Fruit fly (Drosophila melanogaster) whole organism, prepupa: Measurements from ENCODE around the gene Bace.
A peak's percentile ranks its signal among the peaks of the same experiment; 100 is the strongest.

ENCODE experiments used
- Blimp-1 ChIP-seq: fragments of 200-800 bp; sonication (Bioruptor generic); optimal IDR thresholded peaks from 3 replicates; lab custom pipeline; 2017; ENCODE audit warnings: missing biosample characterization, missing genetic modification characterization, mild to moderate bottlenecking, moderate library complexity, missing genetic modification reagents
- CG3919 ChIP-seq: fragments of 200-800 bp; sonication (Bioruptor generic); optimal IDR thresholded peaks from 3 replicates; lab custom pipeline; 2016; ENCODE audit warnings: missing biosample characterization, missing genetic modification characterization
- CG6854 ChIP-seq: fragments of 200-800 bp; sonication (Bioruptor generic); optimal IDR thresholded peaks from 2 replicates; lab custom pipeline; 2017; ENCODE audit warnings: missing biosample characterization, mild to moderate bottlenecking, missing genetic modification characterization
- Ets96B ChIP-seq: fragments of 200-800 bp; optimal IDR thresholded peaks from 2 replicates; lab custom pipeline; 2019; ENCODE audit warnings: missing biosample characterization, mild to moderate bottlenecking, missing genetic modification characterization, moderate library complexity
- Sox102F ChIP-seq: fragments of 200-800 bp; sonication (Bioruptor generic); optimal IDR thresholded peaks from 2 replicates; lab custom pipeline; 2016; ENCODE audit warnings: missing biosample characterization, mild to moderate bottlenecking, missing genetic modification characterization
- salr ChIP-seq, 2 experiments: fragments of 200-800 bp; sonication (Bioruptor generic); optimal IDR thresholded peaks; 3 replicates each; lab custom pipeline; 2016 to 2018; ENCODE audit warnings: missing biosample characterization in 2 of 2, missing genetic modification characterization in 2 of 2, mild to moderate bottlenecking in 1 of 2
- vri ChIP-seq: fragments of 200-800 bp; sonication (Bioruptor generic); optimal IDR thresholded peaks from 3 replicates; lab custom pipeline; 2016; ENCODE audit warnings: missing biosample characterization, mild to moderate bottlenecking, missing genetic modification characterization

DNA sequence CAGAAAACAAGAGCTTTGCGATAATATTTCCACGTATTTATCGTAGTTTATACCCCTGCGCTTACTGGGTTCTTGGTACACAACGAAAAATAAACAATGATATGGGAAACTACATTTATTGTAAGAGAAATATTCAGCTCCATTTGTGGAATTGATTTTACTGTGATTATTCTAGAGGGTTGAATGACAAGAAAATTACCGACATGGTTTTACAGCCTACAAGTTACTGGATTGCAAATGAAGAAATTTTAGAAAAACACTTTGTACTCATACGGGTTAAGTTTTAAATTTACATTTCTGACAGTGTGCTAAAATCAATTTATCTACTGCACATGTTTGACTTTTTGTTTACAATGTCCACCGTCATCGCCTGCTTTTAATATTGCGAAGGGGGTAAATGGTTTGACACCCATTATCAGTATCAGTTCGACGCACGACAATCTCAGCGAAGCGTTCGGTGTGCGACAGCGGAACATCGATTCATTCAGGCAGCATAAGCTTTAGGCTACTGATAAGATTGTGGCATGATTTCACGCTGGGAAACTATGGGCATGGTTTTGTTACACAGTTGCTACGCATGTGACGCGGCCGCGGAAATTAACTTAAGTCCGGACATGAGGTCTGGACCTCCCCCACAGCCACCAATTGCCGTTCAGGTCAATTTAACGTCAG, 34.2 kb downstream of the Bace start:
- TF ChIP-seq salr (GFP tag; optimal IDR thresholded peaks at IDR 0.05; lab: Kevin White, UChicago) (no peak), Ets96B (peak; percentile 6), CG6854 (GFP tag; lab: Kevin White, UChicago) (no peak), vri (GFP tag; lab: Kevin White, UChicago) (peak; percentile 3), Sox102F (GFP tag; lab: Kevin White, UChicago) (peak; percentile 8), CG3919 (GFP tag; lab: Kevin White, UChicago) (peak; percentile 4), Blimp-1 (GFP tag; lab: Kevin White, UChicago) (no peak)
